Worm (Caenorhabditis elegans) whole organism, late embryonic: ENCODE results near the gene mtss-1.

Experiments
- C38D4.7 ChIP-seq: fragments of 200-800 bp; sonication (Bioruptor generic); optimal IDR thresholded peaks from 2 replicates; lab custom pipeline; 2018; ENCODE audit warnings: mild to moderate bottlenecking, missing genetic modification characterization, moderate library complexity, missing compliant biosample characterization
- K02D7.2 ChIP-seq: sonication (generic microtip); optimal IDR thresholded peaks from 2 replicates; lab custom pipeline; 2017; ENCODE audit warnings: mild to moderate bottlenecking, missing genetic modification characterization, missing compliant biosample characterization
- K09A11.1 ChIP-seq: sonication (generic microtip); optimal IDR thresholded peaks from 2 replicates; lab custom pipeline; 2017; ENCODE audit warnings: antibody characterized with exemption, mild to moderate bottlenecking, missing genetic modification characterization, missing compliant biosample characterization; ENCODE audit not compliant: insufficient read depth
- ahr-1 ChIP-seq: sonication (generic microtip); optimal IDR thresholded peaks from 2 replicates; lab custom pipeline; 2016; ENCODE audit warnings: missing genetic modification characterization, missing compliant biosample characterization
- ama-1 ChIP-seq: fragments of 150-350 bp; optimal IDR thresholded peaks from 2 replicates; lab custom pipeline; 2014
- ceh-18 ChIP-seq: sonication (generic microtip); optimal IDR thresholded peaks from 2 replicates; lab custom pipeline; 2016; ENCODE audit warnings: missing genetic modification characterization, missing compliant biosample characterization
- ceh-2 ChIP-seq: sonication (generic microtip); optimal IDR thresholded peaks from 2 replicates; lab custom pipeline; 2016; ENCODE audit warnings: missing genotype, missing genetic modification characterization, missing compliant biosample characterization
- ceh-22 ChIP-seq: sonication (generic microtip); optimal IDR thresholded peaks from 2 replicates; lab custom pipeline; 2017; ENCODE audit warnings: missing biosample characterization, missing genetic modification characterization
- ceh-24 ChIP-seq: sonication (generic microtip); optimal IDR thresholded peaks from 2 replicates; lab custom pipeline; 2016; ENCODE audit warnings: mild to moderate bottlenecking, missing genetic modification characterization, missing compliant biosample characterization
- ceh-30 ChIP-seq: fragments of 150-350 bp; optimal IDR thresholded peaks from 2 replicates; lab custom pipeline; 2014; ENCODE audit warnings: missing biosample characterization, missing genetic modification characterization
- ceh-31 ChIP-seq: sonication (generic microtip); optimal IDR thresholded peaks from 2 replicates; lab custom pipeline; 2016; ENCODE audit warnings: missing genetic modification characterization, missing compliant biosample characterization
- ceh-34 ChIP-seq: sonication (generic microtip); optimal IDR thresholded peaks from 2 replicates; lab custom pipeline; 2016; ENCODE audit warnings: mild to moderate bottlenecking, missing genetic modification characterization, missing compliant biosample characterization
- ceh-45 ChIP-seq: fragments of 200-800 bp; sonication (Bioruptor generic); IDR thresholded peaks from 2 replicates; pipeline ENCODE4 v1.3.6; 2022; ENCODE audit warnings: missing genetic modification reagents, missing genetic modification characterization, missing compliant biosample characterization
- ceh-48 ChIP-seq: sonication (generic microtip); optimal IDR thresholded peaks from 2 replicates; lab custom pipeline; 2016; ENCODE audit warnings: missing genetic modification characterization, inconsistent platforms, missing compliant biosample characterization
- ceh-6 ChIP-seq: fragments of 200-800 bp; sonication (Bioruptor generic); optimal IDR thresholded peaks from 2 replicates; lab custom pipeline; 2018; ENCODE audit warnings: mild to moderate bottlenecking, missing genetic modification characterization, missing compliant biosample characterization
- dmd-4 ChIP-seq: sonication (generic microtip); optimal IDR thresholded peaks from 2 replicates; lab custom pipeline; 2016; ENCODE audit warnings: borderline replicate concordance, missing genetic modification characterization, missing compliant biosample characterization
- elt-2 ChIP-seq: sonication (generic microtip); optimal IDR thresholded peaks from 2 replicates; lab custom pipeline; 2016; ENCODE audit warnings: missing genetic modification reagents, missing genetic modification characterization, missing compliant biosample characterization
- fkh-6 ChIP-seq: sonication (generic microtip); optimal IDR thresholded peaks from 2 replicates; lab custom pipeline; 2016; ENCODE audit warnings: missing genetic modification characterization, missing compliant biosample characterization
- gmeb-2 ChIP-seq: sonication (generic microtip); optimal IDR thresholded peaks from 2 replicates; lab custom pipeline; 2016; ENCODE audit warnings: missing genetic modification characterization, inconsistent platforms, missing compliant biosample characterization
- hlh-15 ChIP-seq: sonication (generic microtip); optimal IDR thresholded peaks from 2 replicates; lab custom pipeline; 2016; ENCODE audit warnings: missing genetic modification characterization, missing compliant biosample characterization
- hlh-30 ChIP-seq: sonication (generic microtip); optimal IDR thresholded peaks from 2 replicates; lab custom pipeline; 2017; ENCODE audit warnings: antibody characterized with exemption, missing genetic modification characterization, missing compliant biosample characterization; ENCODE audit not compliant: insufficient read depth
- hlh-8 ChIP-seq: sonication (generic microtip); optimal IDR thresholded peaks from 2 replicates; lab custom pipeline; 2016; ENCODE audit warnings: missing genotype, missing genetic modification characterization, missing compliant biosample characterization
- lim-6 ChIP-seq: sonication (generic microtip); optimal IDR thresholded peaks from 2 replicates; lab custom pipeline; 2016; ENCODE audit warnings: missing genetic modification characterization, missing compliant biosample characterization
- lin-11 ChIP-seq: fragments of 200-800 bp; sonication (Bioruptor generic); optimal IDR thresholded peaks from 2 replicates; lab custom pipeline; 2018; ENCODE audit warnings: mild to moderate bottlenecking, missing genetic modification characterization, missing compliant biosample characterization
- mec-3 ChIP-seq: sonication (generic microtip); optimal IDR thresholded peaks from 2 replicates; lab custom pipeline; 2016; ENCODE audit warnings: borderline replicate concordance, missing genetic modification characterization, missing compliant biosample characterization
- nfya-1 ChIP-seq: sonication (generic microtip); optimal IDR thresholded peaks from 2 replicates; lab custom pipeline; 2017; ENCODE audit warnings: missing genetic modification characterization, mild to moderate bottlenecking, missing compliant biosample characterization, antibody characterized with exemption, moderate library complexity
- nhr-11 ChIP-seq: fragments of 150-350 bp; optimal IDR thresholded peaks from 2 replicates; lab custom pipeline; 2014; ENCODE audit warnings: missing biosample characterization, missing genetic modification characterization
- nhr-232 ChIP-seq: sonication (generic microtip); optimal IDR thresholded peaks from 2 replicates; lab custom pipeline; 2016; ENCODE audit warnings: missing genetic modification characterization, missing compliant biosample characterization
- pat-9 ChIP-seq: fragments of 200-800 bp; sonication (Bioruptor generic); optimal IDR thresholded peaks from 2 replicates; lab custom pipeline; 2018; ENCODE audit warnings: mild to moderate bottlenecking, missing genetic modification characterization, moderate library complexity, missing compliant biosample characterization
- pax-1 ChIP-seq: fragments of 150-350 bp; optimal IDR thresholded peaks from 2 replicates; lab custom pipeline; 2014; ENCODE audit warnings: missing biosample characterization, missing genetic modification characterization
- pha-2 ChIP-seq: sonication (generic microtip); optimal IDR thresholded peaks from 2 replicates; lab custom pipeline; 2017; ENCODE audit warnings: mild to moderate bottlenecking, missing genetic modification characterization, missing compliant biosample characterization
- pha-4 ChIP-seq: fragments of 150-350 bp; optimal IDR thresholded peaks from 2 replicates; lab custom pipeline; 2018; ENCODE audit warnings: missing biosample characterization, missing genetic modification reagents, missing genetic modification characterization
- rnt-1 ChIP-seq: sonication (generic microtip); optimal IDR thresholded peaks from 2 replicates; lab custom pipeline; 2016; ENCODE audit warnings: missing genetic modification characterization, missing compliant biosample characterization
- sdc-2 ChIP-seq: sonication (generic microtip); optimal IDR thresholded peaks from 2 replicates; lab custom pipeline; 2016; ENCODE audit warnings: missing genotype, missing genetic modification characterization, missing compliant biosample characterization
- sox-2 ChIP-seq: fragments of 200-800 bp; sonication (Bioruptor generic); IDR thresholded peaks from 2 replicates; pipeline ENCODE4 v1.3.6; 2022; ENCODE audit warnings: missing genetic modification reagents, missing genetic modification characterization, missing compliant biosample characterization
- sox-4 ChIP-seq: sonication (generic microtip); optimal IDR thresholded peaks from 2 replicates; lab custom pipeline; 2017; ENCODE audit warnings: mild to moderate bottlenecking, missing genetic modification characterization, inconsistent platforms, missing compliant biosample characterization
- tbx-2 ChIP-seq: sonication (generic microtip); optimal IDR thresholded peaks from 2 replicates; lab custom pipeline; 2016; ENCODE audit warnings: missing genetic modification characterization, missing compliant biosample characterization
- ttx-3 ChIP-seq: sonication (generic microtip); optimal IDR thresholded peaks from 2 replicates; lab custom pipeline; 2016; ENCODE audit warnings: missing genetic modification reagents, missing genetic modification characterization, missing compliant biosample characterization
- unc-42 ChIP-seq: sonication (generic microtip); optimal IDR thresholded peaks from 2 replicates; lab custom pipeline; 2016; ENCODE audit warnings: missing genotype, missing genetic modification characterization, missing compliant biosample characterization
- unc-55 ChIP-seq: sonication (generic microtip); optimal IDR thresholded peaks from 2 replicates; lab custom pipeline; 2017; ENCODE audit warnings: missing biosample characterization, missing genetic modification reagents, missing genetic modification characterization
- unc-86 ChIP-seq: sonication (generic microtip); optimal IDR thresholded peaks from 2 replicates; lab custom pipeline; 2016; ENCODE audit warnings: missing genetic modification characterization, missing compliant biosample characterization
- zip-5 ChIP-seq: sonication (generic microtip); optimal IDR thresholded peaks from 2 replicates; lab custom pipeline; 2016; ENCODE audit warnings: missing genetic modification characterization, missing compliant biosample characterization
- ztf-16 ChIP-seq: sonication (generic microtip); optimal IDR thresholded peaks from 2 replicates; lab custom pipeline; 2017; ENCODE audit warnings: missing genetic modification characterization, missing compliant biosample characterization

Gene mtss-1

DNA sequence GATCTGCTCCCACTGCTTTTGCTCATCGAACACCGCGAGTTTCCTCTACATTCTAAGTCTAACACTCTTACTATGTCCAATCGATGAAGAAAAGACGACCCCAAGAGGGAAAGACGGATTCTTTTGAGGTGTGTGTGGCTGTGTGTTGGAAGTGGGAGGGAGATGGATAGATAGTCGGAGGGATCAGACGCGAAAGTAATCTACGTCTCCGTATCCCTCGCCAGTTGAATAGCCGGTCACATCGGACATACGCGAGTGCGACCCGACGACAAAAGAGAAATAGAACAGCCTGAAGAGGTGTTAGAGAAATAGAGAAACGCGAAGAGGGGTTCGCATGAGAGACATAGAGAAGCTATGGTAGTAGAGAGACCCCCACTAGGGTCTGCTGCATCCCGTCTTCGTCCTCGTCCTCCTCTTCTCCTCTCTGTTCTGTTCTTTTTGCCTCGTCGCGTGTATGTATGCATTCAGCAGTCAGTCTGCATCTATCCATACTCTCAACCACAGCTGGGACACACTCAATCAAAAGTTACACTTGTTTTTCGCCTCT is 27.6 kb downstream of the mtss-1 start (continued):
- peak; percentile 95 for TF ChIP-seq tbx-2 (tag; lab: Kevin White, UChicago)
- no peak for TF ChIP-seq gmeb-2 (tag; lab: Kevin White, UChicago)
- TF ChIP-seq ceh-18 (tag; lab: Kevin White, UChicago) = peak; percentile 90
- no peak for TF ChIP-seq ceh-6 (GFP tag; lab: Kevin White, UChicago)
- no peak for TF ChIP-seq lin-11 (tag; lab: Kevin White, UChicago)
- no peak for TF ChIP-seq pha-4 (tag; lab: Kevin White, UChicago)
- no peak for TF ChIP-seq C38D4.7 (GFP tag; lab: Kevin White, UChicago)
- peak; percentile 67 for TF ChIP-seq ceh-48 (tag; lab: Kevin White, UChicago)
- TF ChIP-seq ceh-24 (tag; lab: Kevin White, UChicago) = no peak
- TF ChIP-seq zip-5 = no peak
- TF ChIP-seq sox-2 (GFP tag; lab: Robert Waterston, UW) = peak; percentile 75
- no peak for TF ChIP-seq mec-3
- TF ChIP-seq ama-1 = no peak
- TF ChIP-seq unc-42 (tag; lab: Kevin White, UChicago) = peak; percentile 69
- no peak for TF ChIP-seq nhr-232
- TF ChIP-seq ahr-1 (tag; lab: Kevin White, UChicago) = no peak
- no peak for TF ChIP-seq ceh-45 (GFP tag; lab: Robert Waterston, UW)
- peak; percentile 3 for TF ChIP-seq lim-6 (tag; lab: Kevin White, UChicago)
- peak; percentile 89 for TF ChIP-seq rnt-1 (tag; lab: Kevin White, UChicago)
- peak; percentile 60 for TF ChIP-seq ceh-30
- TF ChIP-seq K09A11.1 = peak; percentile 33
- peak; percentile 91 for TF ChIP-seq unc-55 (GFP tag; lab: Kevin White, UChicago)

- TF ChIP-seq lim-6 (tag; lab: Kevin White, UChicago) = no peak
- peak; percentile 66 for TF ChIP-seq nfya-1 (tag; lab: Kevin White, UChicago)
- TF ChIP-seq ceh-18 (tag; lab: Kevin White, UChicago) = peak; percentile 33
- no peak for TF ChIP-seq ceh-48 (tag; lab: Kevin White, UChicago)
- no peak for TF ChIP-seq dmd-4 (tag; lab: Kevin White, UChicago)
- TF ChIP-seq pax-1 (tag; lab: Kevin White, UChicago) = no peak
- TF ChIP-seq elt-2 (tag; lab: Kevin White, UChicago) = peak; percentile 65
- TF ChIP-seq K02D7.2 (tag; lab: Kevin White, UChicago) = no peak
- peak; percentile 20 for TF ChIP-seq unc-42 (tag; lab: Kevin White, UChicago)
- peak; percentile 23 for TF ChIP-seq tbx-2 (tag; lab: Kevin White, UChicago)
- peak; percentile 19 for TF ChIP-seq hlh-30 (tag; lab: Kevin White, UChicago)
- TF ChIP-seq unc-55 (GFP tag; lab: Kevin White, UChicago) = peak; percentile 60
- TF ChIP-seq ztf-16 (tag; lab: Kevin White, UChicago) = no peak
- no peak for TF ChIP-seq hlh-15
- no peak for TF ChIP-seq sox-4 (tag; lab: Kevin White, UChicago)
- peak; percentile 50 for TF ChIP-seq ceh-31 (tag; lab: Kevin White, UChicago)
- TF ChIP-seq fkh-6 (tag; lab: Kevin White, UChicago) = no peak
Observed at ce11 chrIII:8797211-8797733, 29.2 kb downstream of the mtss-1 start.

DNA sequence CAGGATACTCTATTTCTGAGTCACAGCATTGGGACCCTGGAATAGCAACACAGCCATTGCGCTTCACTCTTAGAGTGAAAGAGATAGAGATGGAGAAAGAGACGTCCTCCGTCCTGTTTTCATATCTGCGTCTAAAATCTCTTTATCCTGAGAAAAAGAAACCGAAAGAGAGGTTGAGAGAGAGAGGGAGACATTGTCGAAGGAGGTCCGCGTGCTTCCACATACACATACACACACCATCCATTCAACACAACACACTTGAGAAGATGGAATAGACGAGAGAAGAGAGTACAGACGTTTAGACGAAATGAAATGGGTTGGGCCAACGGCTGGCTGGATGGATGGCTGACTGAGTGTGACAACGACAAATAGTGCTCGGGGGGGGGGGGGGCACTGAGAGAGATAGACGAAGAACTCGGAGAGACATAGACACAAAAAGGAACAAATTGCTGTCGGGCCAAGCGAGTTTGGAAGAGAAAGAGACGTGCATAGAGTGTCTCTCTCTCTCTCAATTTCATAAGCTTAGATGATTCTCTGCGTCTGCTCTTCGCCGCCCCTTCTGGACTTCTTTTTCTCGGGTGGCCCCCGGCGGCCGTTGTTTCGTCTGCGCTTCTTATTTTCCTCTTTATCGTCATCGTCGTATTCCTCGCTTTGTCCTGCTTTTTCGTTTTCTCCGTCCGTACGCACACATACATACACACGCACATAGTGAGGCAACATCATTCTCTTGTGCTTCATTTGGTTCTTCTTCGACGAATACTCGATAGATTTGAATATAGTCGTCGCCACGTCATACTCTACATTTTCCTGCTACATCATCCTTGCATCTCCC is 32.1 kb downstream of the mtss-1 start, which contains the start of gene F54F2.6:
F54F2.6 (minus strand) TSS at position 738 of the 832 bp plus-strand sequence.
- TF ChIP-seq zip-5 = peak; percentile 14
- peak; percentile 41 for TF ChIP-seq ztf-16 (tag; lab: Kevin White, UChicago)
- peak; percentile 86 for TF ChIP-seq unc-42 (tag; lab: Kevin White, UChicago)
- peak; percentile 0 for TF ChIP-seq ceh-48 (tag; lab: Kevin White, UChicago)
- TF ChIP-seq hlh-8 (tag; lab: Kevin White, UChicago) = peak; percentile 60
- TF ChIP-seq ttx-3 (tag; lab: Kevin White, UChicago) = no peak
- TF ChIP-seq ama-1 = peak; percentile 64
- TF ChIP-seq mec-3 = peak; percentile 27
- TF ChIP-seq tbx-2 (tag; lab: Kevin White, UChicago) = peak; percentile 80
- no peak for TF ChIP-seq K02D7.2 (tag; lab: Kevin White, UChicago)
- no peak for TF ChIP-seq nhr-232
- no peak for TF ChIP-seq pat-9 (tag; lab: Kevin White, UChicago)
- peak; percentile 56 for TF ChIP-seq sox-2 (GFP tag; lab: Robert Waterston, UW)
- TF ChIP-seq unc-86 (tag; lab: Kevin White, UChicago) = peak; percentile 57
- peak; percentile 58 for TF ChIP-seq sdc-2 (tag; lab: Kevin White, UChicago)
- no peak for TF ChIP-seq ahr-1 (tag; lab: Kevin White, UChicago)
- no peak for TF ChIP-seq sox-4 (tag; lab: Kevin White, UChicago)
- TF ChIP-seq ceh-2 (tag; lab: Kevin White, UChicago) = peak; percentile 57
- TF ChIP-seq rnt-1 (tag; lab: Kevin White, UChicago) = peak; percentile 60
- no peak for TF ChIP-seq nhr-11 (tag; lab: Kevin White, UChicago)
- TF ChIP-seq pha-2 (tag; lab: Kevin White, UChicago) = peak; percentile 76
- peak; percentile 88 for TF ChIP-seq ceh-34
- peak; percentile 96 for TF ChIP-seq ceh-18 (tag; lab: Kevin White, UChicago)
- TF ChIP-seq elt-2 (tag; lab: Kevin White, UChicago) = peak; percentile 44
- peak; percentile 69 for TF ChIP-seq ceh-22 (tag; lab: Kevin White, UChicago)
